Fruit fly (Drosophila melanogaster) whole organism, wandering third instar larva: ENCODE results near the gene CycD.

ENCODE experiments used
- CG32264 ChIP-seq: fragments of 200-800 bp; sonication (Bioruptor generic); optimal IDR thresholded peaks from 2 replicates; lab custom pipeline; 2016; ENCODE audit warnings: missing biosample characterization, missing genetic modification characterization
- CrebA ChIP-seq: fragments of 200-800 bp; sonication (Bioruptor generic); optimal IDR thresholded peaks from 2 replicates; lab custom pipeline; 2016; ENCODE audit warnings: missing biosample characterization, mild to moderate bottlenecking, missing genetic modification characterization, borderline replicate concordance
- Dfd ChIP-seq: fragments of >200 bp; optimal IDR thresholded peaks from 2 replicates; lab custom pipeline; 2017; ENCODE audit warnings: missing biosample characterization, missing genetic modification characterization
- Dif ChIP-seq: fragments of 200-275, 200-300 bp; sonication (Bioruptor generic); optimal IDR thresholded peaks from 2 replicates; lab custom pipeline; 2018; ENCODE audit warnings: missing biosample characterization, missing genetic modification characterization; ENCODE audit not compliant: partially characterized antibody
- GATAd ChIP-seq: sonication (Bioruptor generic); optimal IDR thresholded peaks from 2 replicates; lab custom pipeline; 2016; ENCODE audit warnings: missing biosample characterization, missing genetic modification characterization
- Hnf4 ChIP-seq: fragments of 200-800 bp; sonication (Bioruptor generic); optimal IDR thresholded peaks from 2 replicates; lab custom pipeline; 2016; ENCODE audit warnings: missing biosample characterization, mild to moderate bottlenecking, missing genetic modification characterization
- Hr78 ChIP-seq: fragments of >200 bp; optimal IDR thresholded peaks from 2 replicates; lab custom pipeline; 2017; ENCODE audit warnings: missing biosample characterization, missing genetic modification characterization
- Hr83 ChIP-seq: fragments of 200-300 bp; sonication (Bioruptor generic); optimal IDR thresholded peaks from 2 replicates; lab custom pipeline; 2016; ENCODE audit warnings: missing biosample characterization, mild to moderate bottlenecking, missing genetic modification characterization, moderate library complexity; ENCODE audit not compliant: poor library complexity, severe bottlenecking
- Jra ChIP-seq: sonication (Bioruptor generic); optimal IDR thresholded peaks from 2 replicates; lab custom pipeline; 2016; ENCODE audit warnings: missing biosample characterization, missing genetic modification characterization
- Myc ChIP-seq: fragments of >200 bp; optimal IDR thresholded peaks from 2 replicates; lab custom pipeline; 2017
- N ChIP-seq: fragments of >200 bp; optimal IDR thresholded peaks from 2 replicates; lab custom pipeline; 2018; ENCODE audit warnings: missing biosample characterization, missing external identifiers, missing genetic modification characterization
- Rel ChIP-seq, 2 experiments: fragments of 200-800 bp; sonication (Bioruptor generic) in 1 of 2; optimal IDR thresholded peaks; 2 replicates in 1 of 2; 3 replicates in 1 of 2; lab custom pipeline; 2016 to 2019; ENCODE audit warnings: mild to moderate bottlenecking in 2 of 2, missing biosample characterization in 2 of 2, missing genetic modification characterization in 2 of 2, moderate library complexity in 1 of 2
- Sp1 ChIP-seq: fragments of 200-800 bp; sonication (Bioruptor generic); optimal IDR thresholded peaks from 3 replicates; lab custom pipeline; 2019; ENCODE audit warnings: missing biosample characterization, mild to moderate bottlenecking, missing genetic modification characterization, moderate library complexity
- Vsx2 ChIP-seq: fragments of 200-300, 225-300 bp; sonication (Bioruptor generic); optimal IDR thresholded peaks from 2 replicates; lab custom pipeline; 2018; ENCODE audit warnings: missing biosample characterization, missing genetic modification characterization; ENCODE audit not compliant: partially characterized antibody
- br ChIP-seq: fragments of 200-800 bp; sonication (Bioruptor generic); optimal IDR thresholded peaks from 2 replicates; lab custom pipeline; 2016; ENCODE audit warnings: missing biosample characterization, missing genetic modification characterization
- dl ChIP-seq, 2 experiments: fragments of 175-275, 200-275 bp in 1 of 2; fragments of 200-275 bp in 1 of 2; sonication (Bioruptor generic); optimal IDR thresholded peaks; lab custom pipeline; 2018; ENCODE audit warnings: mild to moderate bottlenecking in 2 of 2, missing biosample characterization in 2 of 2, missing genetic modification characterization in 2 of 2, moderate library complexity in 2 of 2; ENCODE audit not compliant: partially characterized antibody in 2 of 2, insufficient read depth in 1 of 2
- dmrt93B ChIP-seq: fragments of 200-800 bp; sonication (Bioruptor generic); optimal IDR thresholded peaks from 2 replicates; lab custom pipeline; 2018; ENCODE audit warnings: missing biosample characterization, mild to moderate bottlenecking, missing genetic modification characterization
- dsf ChIP-seq: sonication (Bioruptor generic); optimal IDR thresholded peaks from 2 replicates; lab custom pipeline; 2016; ENCODE audit warnings: missing biosample characterization, missing genetic modification characterization, borderline replicate concordance
- foxo ChIP-seq, 2 experiments: fragments of 200-800 bp; sonication (Bioruptor generic); optimal IDR thresholded peaks; 2 replicates in 1 of 2; 3 replicates in 1 of 2; lab custom pipeline; 2016 to 2017; ENCODE audit warnings: missing biosample characterization in 2 of 2, missing genetic modification characterization in 2 of 2
- fru ChIP-seq: fragments of 200-800 bp; sonication (Bioruptor generic); optimal IDR thresholded peaks from 3 replicates; lab custom pipeline; 2016; ENCODE audit warnings: missing biosample characterization, mild to moderate bottlenecking, missing genetic modification characterization
- h ChIP-seq: fragments of 200-800 bp; sonication (Bioruptor generic); optimal IDR thresholded peaks from 3 replicates; lab custom pipeline; 2016; ENCODE audit warnings: missing biosample characterization, mild to moderate bottlenecking, missing genetic modification characterization
- lola ChIP-seq: fragments of >200 bp; optimal IDR thresholded peaks from 2 replicates; lab custom pipeline; 2017; ENCODE audit warnings: missing biosample characterization, missing genetic modification characterization
- pan ChIP-seq: fragments of >200 bp; optimal IDR thresholded peaks from 2 replicates; lab custom pipeline; 2017
- psq ChIP-seq: fragments of 200-800 bp; sonication (Bioruptor generic); optimal IDR thresholded peaks from 3 replicates; lab custom pipeline; 2017; ENCODE audit warnings: missing biosample characterization, mild to moderate bottlenecking, missing genetic modification characterization, moderate library complexity
- rgr ChIP-seq: fragments of 200-800 bp; sonication (Bioruptor generic); optimal IDR thresholded peaks from 3 replicates; lab custom pipeline; 2016; ENCODE audit warnings: missing biosample characterization, mild to moderate bottlenecking, missing genetic modification characterization
- sage ChIP-seq: fragments of 200-800 bp; sonication (Bioruptor generic); optimal IDR thresholded peaks from 2 replicates; lab custom pipeline; 2016; ENCODE audit warnings: missing biosample characterization, mild to moderate bottlenecking, missing genetic modification characterization
- sv ChIP-seq: fragments of 200-800 bp; sonication (Bioruptor generic); optimal IDR thresholded peaks from 3 replicates; lab custom pipeline; 2016; ENCODE audit warnings: missing biosample characterization, missing genetic modification characterization
- tai ChIP-seq: sonication (Bioruptor generic); optimal IDR thresholded peaks from 2 replicates; lab custom pipeline; 2016; ENCODE audit warnings: missing biosample characterization, missing genetic modification characterization
- usp ChIP-seq: fragments of >200 bp; optimal IDR thresholded peaks from 2 replicates; lab custom pipeline; 2017; ENCODE audit warnings: missing biosample characterization, missing genetic modification characterization
- woc ChIP-seq: sonication (Bioruptor generic); optimal IDR thresholded peaks from 2 replicates; lab custom pipeline; 2016; ENCODE audit warnings: missing biosample characterization, mild to moderate bottlenecking, missing genetic modification characterization

The CycD gene

DNA sequence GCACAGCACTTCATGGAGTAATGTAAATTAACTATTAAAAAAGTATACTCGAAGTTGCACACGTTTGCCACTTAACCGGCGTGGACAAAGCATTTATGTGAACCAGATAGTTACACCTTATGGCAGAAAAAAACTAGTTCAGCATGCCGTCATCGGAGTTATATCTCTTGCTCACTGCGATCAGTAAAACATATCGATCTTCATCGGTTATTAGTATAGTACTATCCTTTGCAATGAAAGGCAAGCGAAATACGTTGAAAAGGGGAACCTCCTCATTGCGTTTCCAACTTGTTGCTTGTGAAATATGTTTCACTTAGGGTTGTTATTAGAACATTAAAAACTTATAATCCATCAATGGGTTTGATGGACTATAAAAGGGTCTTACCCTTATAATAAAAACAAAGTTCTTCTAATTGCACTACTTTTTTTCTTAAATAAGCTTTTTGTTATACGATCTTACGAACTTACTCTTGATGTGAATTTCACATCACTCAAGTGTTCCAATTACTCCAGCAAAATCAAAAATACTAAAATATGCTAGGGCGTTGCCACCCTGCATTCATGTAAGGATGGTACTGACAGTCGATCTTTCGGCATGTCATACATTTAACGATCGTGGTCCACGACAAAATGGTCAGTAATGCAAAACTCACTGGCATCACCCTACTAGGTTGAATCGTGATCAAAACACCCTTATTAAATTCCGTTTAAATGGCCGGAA is at the start of gene CycD:
TSS of gene CycD (minus strand) at position 113 of the 721 bp plus-strand sequence.
- peak; percentile 41 for TF ChIP-seq woc (GFP tag; lab: Kevin White, UChicago)
- TF ChIP-seq dl (GFP tag; optimal IDR thresholded peaks at IDR 0.05; lab: Kevin White, UChicago; ENCODE audit: insufficient read depth in 1 of 2, partially characterized antibody in 2 of 2), result peak; percentile 49 to 75
- peak; percentile 97 for TF ChIP-seq N (GFP tag; lab: Kevin White, UChicago)
- TF ChIP-seq foxo (GFP tag; optimal IDR thresholded peaks at IDR 0.05; lab: Kevin White, UChicago), result no peak
- peak; percentile 98 for TF ChIP-seq Vsx2 (GFP tag; lab: Kevin White, UChicago)
- TF ChIP-seq Dif (GFP tag; lab: Kevin White, UChicago), result peak; percentile 97

DNA sequence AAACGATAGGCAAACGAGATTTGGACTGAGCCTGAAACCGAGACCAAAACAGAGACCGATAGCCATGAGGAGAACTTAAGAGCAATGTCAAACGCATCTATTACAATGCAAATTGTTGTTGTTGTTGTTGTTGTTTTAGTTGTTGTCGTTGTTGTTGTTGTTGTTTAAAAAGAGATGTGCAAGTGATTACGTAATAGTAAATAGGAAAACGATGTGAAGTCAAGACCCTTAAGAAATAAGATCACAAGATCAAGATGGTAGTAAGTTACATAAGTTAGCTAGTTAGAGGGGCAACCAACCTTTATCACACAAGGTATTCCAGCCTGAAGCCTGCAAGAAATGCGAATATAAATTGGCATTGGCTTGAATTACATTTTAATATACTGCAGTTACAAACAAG is 40.6 kb upstream of the CycD start:
- TF ChIP-seq Vsx2 (GFP tag; lab: Kevin White, UChicago), result no peak
- TF ChIP-seq CG32264 (GFP tag; lab: Kevin White, UChicago), result no peak
- TF ChIP-seq sv (GFP tag; lab: Kevin White, UChicago), result no peak
- no peak for TF ChIP-seq Hr83 (GFP tag; lab: Kevin White, UChicago)
- TF ChIP-seq fru (GFP tag; lab: Kevin White, UChicago), result no peak
- no peak for TF ChIP-seq Hr78
- no peak for TF ChIP-seq Myc (lab: Kevin White, UChicago)
- no peak for TF ChIP-seq foxo (GFP tag; optimal IDR thresholded peaks at IDR 0.05; lab: Kevin White, UChicago)
- TF ChIP-seq Sp1 (GFP tag; lab: Kevin White, UChicago), result no peak
- no peak for TF ChIP-seq psq (GFP tag; lab: Kevin White, UChicago)
- TF ChIP-seq tai (GFP tag; lab: Kevin White, UChicago), result no peak
- TF ChIP-seq Jra (GFP tag; lab: Kevin White, UChicago), result no peak
- TF ChIP-seq Dfd (GFP tag; lab: Kevin White, UChicago), result no peak
- no peak for TF ChIP-seq usp
- no peak for TF ChIP-seq dmrt93B (GFP tag; lab: Kevin White, UChicago)
- TF ChIP-seq Hnf4 (GFP tag; lab: Kevin White, UChicago), result no peak
- no peak for TF ChIP-seq GATAd

- TF ChIP-seq br (GFP tag; lab: Kevin White, UChicago) (no peak), usp (no peak), N (GFP tag; lab: Kevin White, UChicago) (peak; percentile 65), h (GFP tag; lab: Kevin White, UChicago) (peak; percentile 3)
Measured at dm6 chrX:15944735-15945323, 35.4 kb upstream of the CycD start, which contains the start of gene Rrp47. TSS of gene Rrp47 (plus strand) at chrX:15944897.

- TF ChIP-seq h (GFP tag; lab: Kevin White, UChicago), result no peak
- TF ChIP-seq CrebA (GFP tag; lab: Kevin White, UChicago), result no peak
- TF ChIP-seq dmrt93B (GFP tag; lab: Kevin White, UChicago), result no peak
- no peak for TF ChIP-seq rgr
- no peak for TF ChIP-seq GATAd
- TF ChIP-seq Rel (GFP tag; optimal IDR thresholded peaks at IDR 0.05; lab: Kevin White, UChicago), result no peak
- TF ChIP-seq Rel (tag; optimal IDR thresholded peaks at IDR 0.05; lab: Kevin White, UChicago), result no peak
- TF ChIP-seq lola (GFP tag; lab: Kevin White, UChicago), result no peak
- no peak for TF ChIP-seq sage
- TF ChIP-seq Jra (GFP tag; lab: Kevin White, UChicago), result no peak
- TF ChIP-seq fru (GFP tag; lab: Kevin White, UChicago), result no peak
- no peak for TF ChIP-seq Hnf4 (GFP tag; lab: Kevin White, UChicago)
- no peak for TF ChIP-seq dsf (GFP tag; lab: Kevin White, UChicago)
- TF ChIP-seq dl (GFP tag; optimal IDR thresholded peaks at IDR 0.05; lab: Kevin White, UChicago; ENCODE audit: insufficient read depth in 1 of 2, partially characterized antibody in 2 of 2), result no peak
Measured at dm6 chrX:15941527-15941926, 32.1 kb upstream of the CycD start.

dm6 chrX:15940956-15941246 is 31.4 kb upstream of the CycD start, which contains the start of gene CG8924:
TSS of gene CG8924 (plus strand) at chrX:15941077.
- no peak for TF ChIP-seq pan (lab: Kevin White, UChicago)
- TF ChIP-seq Hnf4 (GFP tag; lab: Kevin White, UChicago), result no peak
